Worm (Caenorhabditis elegans) whole organism, L4/young adult: ENCODE results near the gene C44C10.3.

Experiments used
- W03F9.2 ChIP-seq: fragments of 150-350 bp; optimal IDR thresholded peaks from 2 replicates; lab custom pipeline; 2014; ENCODE audit warnings: missing biosample characterization, missing genetic modification characterization
- dao-5 ChIP-seq: sonication (generic microtip); optimal IDR thresholded peaks from 2 replicates; lab custom pipeline; 2016; ENCODE audit warnings: missing genotype, missing genetic modification characterization, moderate library complexity, missing compliant biosample characterization
- him-1 ChIP-seq: sonication (generic microtip); optimal IDR thresholded peaks from 2 replicates; lab custom pipeline; 2016; ENCODE audit warnings: missing genotype, missing genetic modification reagents, missing genetic modification characterization, missing compliant biosample characterization

DNA sequence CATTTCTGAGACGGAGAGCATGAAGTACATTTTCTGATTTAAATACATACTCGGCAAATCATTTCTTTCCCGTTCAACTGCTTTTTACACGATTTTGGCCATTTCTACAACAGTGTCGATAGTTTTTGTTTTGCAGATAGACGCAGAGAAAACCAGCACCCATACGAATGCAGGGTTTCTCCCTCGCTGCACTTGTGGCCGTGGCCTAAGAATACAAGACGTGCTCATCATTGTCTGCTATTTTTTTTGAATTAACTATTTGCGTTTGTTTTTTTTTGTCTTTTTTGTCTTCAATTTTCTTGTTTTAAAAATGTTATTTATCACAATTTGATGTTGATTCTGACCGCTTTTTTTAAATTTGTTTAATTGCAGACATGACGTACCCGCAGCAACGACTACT, 9.2 kb upstream of the C44C10.3 start, which contains the start of gene smcl-1:
- no peak for TF ChIP-seq W03F9.2 (tag; lab: Kevin White, UChicago)
- no peak for TF ChIP-seq him-1 (tag; lab: Kevin White, UChicago)
- no peak for TF ChIP-seq dao-5
